Worm (Caenorhabditis elegans) whole organism, midembryonic: ENCODE data around the gene ZC404.2.

Experiments used
- T22C8.4 ChIP-seq: fragments of 200-800 bp; sonication (Bioruptor generic); IDR thresholded peaks from 2 replicates; pipeline ENCODE4 v1.3.6; 2022; ENCODE audit warnings: missing genetic modification characterization, missing compliant biosample characterization
- cog-1 ChIP-seq: sonication (generic microtip); optimal IDR thresholded peaks from 2 replicates; lab custom pipeline; 2016; ENCODE audit warnings: missing genetic modification characterization, missing compliant biosample characterization
- flt-1 ChIP-seq: fragments of 200-800 bp; sonication (Bioruptor generic); IDR thresholded peaks from 2 replicates; pipeline ENCODE4 v1.3.6; 2022; ENCODE audit warnings: missing genetic modification characterization, missing compliant biosample characterization
- klf-2 ChIP-seq: fragments of 200-800 bp; sonication (Bioruptor generic); conservative IDR thresholded peaks from 2 replicates; pipeline ENCODE4 v1.3.6; 2022; ENCODE audit warnings: missing genetic modification reagents, missing genetic modification characterization, missing compliant biosample characterization
- med-1 ChIP-seq: sonication (generic microtip); optimal IDR thresholded peaks from 2 replicates; lab custom pipeline; 2017; ENCODE audit warnings: missing genetic modification characterization, mild to moderate bottlenecking, missing compliant biosample characterization, antibody characterized with exemption, missing genetic modification reagents; ENCODE audit not compliant: insufficient read depth
- ref-1 ChIP-seq: fragments of 200-800 bp; sonication (Bioruptor generic); conservative IDR thresholded peaks from 2 replicates; pipeline ENCODE4 v1.3.6; 2022; ENCODE audit warnings: missing genetic modification reagents, missing genetic modification characterization, missing compliant biosample characterization
- ztf-23 ChIP-seq: fragments of 200-800 bp; sonication (Bioruptor generic); IDR thresholded peaks from 2 replicates; pipeline ENCODE4 v1.3.6; 2022; ENCODE audit warnings: missing genetic modification reagents, missing genetic modification characterization, missing compliant biosample characterization
- ztf-29 ChIP-seq: fragments of 200-800 bp; sonication (Bioruptor generic); IDR thresholded peaks from 2 replicates; pipeline ENCODE4 v1.3.6; 2022; ENCODE audit warnings: missing genetic modification reagents, missing genetic modification characterization, missing compliant biosample characterization

ce11 chrV:6758017-6758416 lies 29.7 kb upstream of the ZC404.2 start, which contains the start of gene dbl-1:
- TF ChIP-seq flt-1 (GFP tag; lab: Robert Waterston, UW) (no peak), ztf-23 (GFP tag; lab: Robert Waterston, UW) (no peak), cog-1 (tag; lab: Kevin White, UChicago) (no peak), ztf-29 (GFP tag; lab: Robert Waterston, UW) (no peak), T22C8.4 (GFP tag; lab: Robert Waterston, UW) (no peak), klf-2 (GFP tag; lab: Robert Waterston, UW) (no peak), med-1 (GFP tag; lab: Kevin White, UChicago) (no peak), ref-1 (no peak)
